Worm (Caenorhabditis elegans): ENCODE measurements around the gene F47D12.7.

F47D12.7 gene

ce11 chrIII:6303114-6303647 is 7.4 kb upstream of the F47D12.7 start, which contains the start of gene F47D12.9 (continued):
- TF ChIP-seq pqm-1 (tag; optimal IDR thresholded peaks at IDR 0.05), result peak; percentile 45
- TF ChIP-seq Y105C5A.15 (GFP tag; IDR thresholded peaks at IDR 0.05), result 0 out of 2 replicates have a peak, but pooled peaks have one; percentile 7
- TF ChIP-seq F37D6.2 (tag; optimal IDR thresholded peaks at IDR 0.05), result no peak
- TF ChIP-seq ceh-28 (tag; optimal IDR thresholded peaks at IDR 0.05), result no peak
- TF ChIP-seq ztf-7 (tag; optimal IDR thresholded peaks at IDR 0.05), result peak; percentile 4
- TF ChIP-seq nhr-42 (GFP tag; IDR thresholded peaks at IDR 0.05), result no peak
- TF ChIP-seq mdt-29 (GFP tag; IDR thresholded peaks at IDR 0.05), result no peak
- peak; percentile 73 to 93 for TF ChIP-seq daf-16 (GFP tag; optimal IDR thresholded peaks at IDR 0.05)
- peak; percentile 92 for TF ChIP-seq daf-16 (tag; optimal IDR thresholded peaks at IDR 0.05)
- peak; percentile 71 for TF ChIP-seq mes-2 (tag; optimal IDR thresholded peaks at IDR 0.05; ENCODE audit: poor library complexity, severe bottlenecking)
- TF ChIP-seq lin-29 (GFP tag; IDR thresholded peaks at IDR 0.05), result no peak
- peak; percentile 88 for TF ChIP-seq mxl-3 (GFP tag; optimal IDR thresholded peaks at IDR 0.05)
- TF ChIP-seq unc-62 (GFP tag; optimal IDR thresholded peaks at IDR 0.05 in 1 of 2), result peak in 1 of 2 experiments; percentile 80
- no peak for TF ChIP-seq unc-62 (tag; optimal IDR thresholded peaks at IDR 0.05)
- no peak for TF ChIP-seq skn-1 (tag; optimal IDR thresholded peaks at IDR 0.05)
- no peak for TF ChIP-seq F49E8.2 (tag; optimal IDR thresholded peaks at IDR 0.05; ENCODE audit: borderline replicate concordance)
- TF ChIP-seq zip-2 (tag; optimal IDR thresholded peaks at IDR 0.05), result peak; percentile 12
- TF ChIP-seq daf-8 (GFP tag; IDR thresholded peaks at IDR 0.05), result no peak
- TF ChIP-seq php-3 (GFP tag; IDR thresholded peaks at IDR 0.05), result peak; percentile 82
- no peak for TF ChIP-seq D1046.2 (GFP tag; IDR thresholded peaks at IDR 0.05)
- TF ChIP-seq nhr-41 (GFP tag; IDR thresholded peaks at IDR 0.05), result no peak
- 0 out of 2 replicates have a peak, but pooled peaks have one; percentile 5 for TF ChIP-seq zfp-3 (GFP tag; conservative IDR thresholded peaks at IDR 0.05)
- TF ChIP-seq dmd-8 (GFP tag; IDR thresholded peaks at IDR 0.05), result no peak
- TF ChIP-seq unc-39 (tag; optimal IDR thresholded peaks at IDR 0.05), result no peak
- no peak for TF ChIP-seq lin-39 (tag; optimal IDR thresholded peaks at IDR 0.05)
- TF ChIP-seq ces-1 (GFP tag; optimal IDR thresholded peaks at IDR 0.05), result no peak
- peak; percentile 33 for TF ChIP-seq T20F7.1 (GFP tag; optimal IDR thresholded peaks at IDR 0.05)
- TF ChIP-seq cey-2 (tag; optimal IDR thresholded peaks at IDR 0.05; ENCODE audit: borderline replicate concordance, insufficient read depth), result peak; percentile 11
- no peak for TF ChIP-seq tag-97 (GFP tag; IDR thresholded peaks at IDR 0.05)
- peak; percentile 26 to 85 for TF ChIP-seq mdl-1 (tag; optimal IDR thresholded peaks at IDR 0.05)
- peak; percentile 32 for TF ChIP-seq gei-8 (GFP tag; optimal IDR thresholded peaks at IDR 0.05)
- TF ChIP-seq sdz-12 (GFP tag; optimal IDR thresholded peaks at IDR 0.05), result no peak
- no peak for TF ChIP-seq ceh-82 (tag; optimal IDR thresholded peaks at IDR 0.05)
- no peak for TF ChIP-seq zfp-2 (tag; optimal IDR thresholded peaks at IDR 0.05)
- peak; percentile 59 to 84 for TF ChIP-seq lsy-2 (tag; optimal IDR thresholded peaks at IDR 0.05)
- no peak for TF ChIP-seq daf-19 (GFP tag; conservative IDR thresholded peaks at IDR 0.05)
- no peak for TF ChIP-seq nhr-76 (tag; optimal IDR thresholded peaks at IDR 0.05)
- TF ChIP-seq saeg-2 (GFP tag; IDR thresholded peaks at IDR 0.05), result no peak
- TF ChIP-seq nhr-102 (tag; optimal IDR thresholded peaks at IDR 0.05), result peak; percentile 55
- peak; percentile 84 for TF ChIP-seq nhr-28 (tag; optimal IDR thresholded peaks at IDR 0.05)
- TF ChIP-seq ceh-32 (tag; optimal IDR thresholded peaks at IDR 0.05; ENCODE audit: poor library complexity), result no peak
- no peak for TF ChIP-seq lin-1 (GFP tag; IDR thresholded peaks at IDR 0.05)
- peak; percentile 18; the same call in 1 of the 2 replicates for TF ChIP-seq set-16 (GFP tag; IDR thresholded peaks at IDR 0.05)
- peak; percentile 72 for TF ChIP-seq ceh-20 (GFP tag; IDR thresholded peaks at IDR 0.05)
- no peak for TF ChIP-seq aha-1 (tag)
- peak; percentile 71 for TF ChIP-seq lin-13 (GFP tag; optimal IDR thresholded peaks at IDR 0.05)
- peak; percentile 90 for TF ChIP-seq hlh-11 (tag; optimal IDR thresholded peaks at IDR 0.05)
- no peak for TF ChIP-seq Y75B8A.6 (GFP tag; IDR thresholded peaks at IDR 0.05)

Data from whole organism, L4 larva.